Worm (Caenorhabditis elegans) whole organism, young adult: ENCODE measurements around the gene cdk-1.

Experiments
- B0035.1 ChIP-seq: sonication (generic microtip); optimal IDR thresholded peaks from 2 replicates; lab custom pipeline; 2016; ENCODE audit warnings: missing genetic modification characterization, mild to moderate bottlenecking, missing compliant biosample characterization, missing genotype, missing genetic modification reagents
- D2030.7 ChIP-seq: fragments of 200-800 bp; sonication (Bioruptor generic); IDR thresholded peaks from 2 replicates; pipeline ENCODE4 v1.3.6; 2022; ENCODE audit warnings: missing genetic modification reagents, missing genetic modification characterization, missing compliant biosample characterization
- F22D6.2 ChIP-seq: sonication (generic microtip); optimal IDR thresholded peaks from 2 replicates; lab custom pipeline; 2016; ENCODE audit warnings: mild to moderate bottlenecking, missing genetic modification characterization, missing compliant biosample characterization
- F33H1.4 ChIP-seq: fragments of 200-800 bp; sonication (Bioruptor generic); IDR thresholded peaks from 2 replicates; pipeline ENCODE4 v1.3.6; 2022; ENCODE audit warnings: missing genetic modification reagents, missing genetic modification characterization, missing compliant biosample characterization
- F37B4.10 ChIP-seq: fragments of 200-800 bp; sonication (Bioruptor generic); IDR thresholded peaks from 2 replicates; pipeline ENCODE4 v1.3.6; 2022; ENCODE audit warnings: missing genetic modification characterization, missing compliant biosample characterization
- F39B2.1 ChIP-seq: fragments of 200-800 bp; sonication (Bioruptor generic); IDR thresholded peaks from 2 replicates; pipeline ENCODE4 v1.3.6; 2022; ENCODE audit warnings: missing genetic modification reagents, missing genetic modification characterization, missing compliant biosample characterization
- F57A8.1 ChIP-seq: fragments of 200-800 bp; sonication (Bioruptor generic); optimal IDR thresholded peaks from 2 replicates; lab custom pipeline; 2018; ENCODE audit warnings: mild to moderate bottlenecking, missing genetic modification characterization, moderate library complexity, missing compliant biosample characterization
- F57C9.4 ChIP-seq: sonication (generic microtip); optimal IDR thresholded peaks from 2 replicates; lab custom pipeline; 2017; ENCODE audit warnings: mild to moderate bottlenecking, missing genetic modification characterization, missing compliant biosample characterization
- K12H6.12 ChIP-seq: fragments of 200-800 bp; sonication (Bioruptor generic); optimal IDR thresholded peaks from 2 replicates; lab custom pipeline; 2018; ENCODE audit warnings: mild to moderate bottlenecking, missing genetic modification characterization, missing compliant biosample characterization
- Y67H2A.10 ChIP-seq: fragments of 200-800 bp; sonication (Bioruptor generic); conservative IDR thresholded peaks from 2 replicates; pipeline ENCODE4 v1.3.6; 2022; ENCODE audit warnings: missing genetic modification reagents, missing genetic modification characterization, missing compliant biosample characterization
- Y95B8A.8 ChIP-seq: fragments of 200-800 bp; sonication (Bioruptor generic); IDR thresholded peaks from 2 replicates; pipeline ENCODE4 v1.3.6; 2022; ENCODE audit warnings: missing genetic modification reagents, missing genetic modification characterization, missing compliant biosample characterization
- ama-1 ChIP-seq, 3 experiments: fragments of 150-350 bp in 1 of 3; sonication (generic microtip) in 2 of 3; optimal IDR thresholded peaks; 2 replicates each; lab custom pipeline; 2014 to 2018; ENCODE audit warnings: missing biosample characterization in 2 of 3, missing genetic modification characterization in 2 of 3, missing genetic modification reagents in 2 of 3
- aptf-3 ChIP-seq: fragments of 200-800 bp; sonication (Bioruptor generic); IDR thresholded peaks from 2 replicates; pipeline ENCODE4 v1.3.6; 2022; ENCODE audit warnings: missing genetic modification characterization, missing compliant biosample characterization
- attf-6 ChIP-seq: fragments of 200-800 bp; sonication (Bioruptor generic); IDR thresholded peaks from 2 replicates; pipeline ENCODE4 v1.3.6; 2022; ENCODE audit warnings: missing genetic modification reagents, missing genetic modification characterization, missing compliant biosample characterization
- ccch-3 ChIP-seq: fragments of 200-800 bp; sonication (Bioruptor generic); optimal IDR thresholded peaks from 2 replicates; lab custom pipeline; 2018; ENCODE audit warnings: mild to moderate bottlenecking, missing genetic modification characterization, missing compliant biosample characterization
- cebp-1 ChIP-seq, 2 experiments: fragments of 200-800 bp in 1 of 2; sonication (Bioruptor generic) in 1 of 2; sonication (generic microtip) in 1 of 2; IDR thresholded peaks in 1 of 2; optimal IDR thresholded peaks in 1 of 2; 2 replicates each; pipeline versions ENCODE4 v1.3.6 to Lab custom; 2017 to 2022; ENCODE audit warnings: missing compliant biosample characterization in 2 of 2, missing genetic modification characterization in 2 of 2, mild to moderate bottlenecking in 1 of 2, missing genetic modification reagents in 1 of 2, moderate library complexity in 1 of 2
- ceh-91 ChIP-seq: fragments of 200-800 bp; sonication (Bioruptor generic); IDR thresholded peaks from 2 replicates; pipeline ENCODE4 v1.3.6; 2022; ENCODE audit warnings: missing genetic modification reagents, missing genetic modification characterization, missing compliant biosample characterization
- dpff-1 ChIP-seq: sonication (generic microtip); optimal IDR thresholded peaks from 2 replicates; lab custom pipeline; 2017; ENCODE audit warnings: mild to moderate bottlenecking, missing genetic modification characterization, missing compliant biosample characterization
- dpl-1 ChIP-seq: fragments of 150-350 bp; optimal IDR thresholded peaks from 2 replicates; lab custom pipeline; 2014; ENCODE audit warnings: missing biosample characterization, missing genetic modification reagents, missing genetic modification characterization
- efl-1 ChIP-seq: fragments of 150-350 bp; optimal IDR thresholded peaks from 2 replicates; lab custom pipeline; 2014; ENCODE audit warnings: missing biosample characterization, missing genetic modification reagents, missing genetic modification characterization
- hmg-20 ChIP-seq: fragments of 200-800 bp; sonication (Bioruptor generic); IDR thresholded peaks from 2 replicates; pipeline ENCODE4 v1.3.6; 2022; ENCODE audit warnings: missing genetic modification reagents, missing genetic modification characterization, missing compliant biosample characterization
- let-607 ChIP-seq, 2 experiments: fragments of 200-800 bp in 1 of 2; sonication (Bioruptor generic) in 1 of 2; sonication (generic microtip) in 1 of 2; optimal IDR thresholded peaks; 2 replicates each; lab custom pipeline; 2016 to 2018; ENCODE audit warnings: mild to moderate bottlenecking in 2 of 2, missing compliant biosample characterization in 2 of 2, missing genetic modification characterization in 2 of 2, moderate library complexity in 2 of 2, missing genotype in 1 of 2
- lin-35 ChIP-seq, 3 experiments: fragments of 150-350 bp in 2 of 3; sonication (generic microtip) in 1 of 3; optimal IDR thresholded peaks; 2 replicates each; lab custom pipeline; 2014 to 2018; ENCODE audit warnings: missing biosample characterization in 3 of 3, missing genetic modification characterization in 3 of 3, missing genetic modification reagents in 3 of 3
- lin-40 ChIP-seq: sonication (generic microtip); optimal IDR thresholded peaks from 2 replicates; lab custom pipeline; 2016; ENCODE audit warnings: missing genetic modification characterization, mild to moderate bottlenecking, missing compliant biosample characterization, missing genotype, missing genetic modification reagents
- lin-54 ChIP-seq: fragments of 200-800 bp; sonication (Bioruptor generic); optimal IDR thresholded peaks from 2 replicates; lab custom pipeline; 2018; ENCODE audit warnings: mild to moderate bottlenecking, missing genetic modification characterization, missing compliant biosample characterization
- madf-3 ChIP-seq: fragments of 200-800 bp; sonication (Bioruptor generic); IDR thresholded peaks from 2 replicates; pipeline ENCODE4 v1.3.6; 2022; ENCODE audit warnings: missing genetic modification reagents, missing genetic modification characterization, missing compliant biosample characterization
- madf-8 ChIP-seq: fragments of 200-800 bp; sonication (Bioruptor generic); conservative IDR thresholded peaks from 2 replicates; pipeline ENCODE4 v1.3.6; 2022; ENCODE audit warnings: missing genetic modification reagents, missing genetic modification characterization, missing compliant biosample characterization
- mcd-1 ChIP-seq: fragments of 200-800 bp; sonication (Bioruptor generic); IDR thresholded peaks from 2 replicates; pipeline ENCODE4 v1.3.6; 2022; ENCODE audit warnings: missing genetic modification reagents, missing genetic modification characterization, missing compliant biosample characterization
- nfyb-1 ChIP-seq: fragments of 200-800 bp; sonication (Bioruptor generic); IDR thresholded peaks from 2 replicates; pipeline ENCODE4 v1.3.6; 2022; ENCODE audit warnings: missing genetic modification reagents, missing genetic modification characterization, missing compliant biosample characterization
- nhr-179 ChIP-seq: sonication (generic microtip); optimal IDR thresholded peaks from 2 replicates; lab custom pipeline; 2016; ENCODE audit warnings: mild to moderate bottlenecking, missing genetic modification characterization, missing compliant biosample characterization
- nhr-80 ChIP-seq: sonication (generic microtip); optimal IDR thresholded peaks from 2 replicates; lab custom pipeline; 2016; ENCODE audit warnings: missing genetic modification characterization, missing compliant biosample characterization
- rcor-1 ChIP-seq: fragments of 200-800 bp; sonication (Bioruptor generic); IDR thresholded peaks from 2 replicates; pipeline ENCODE4 v1.3.6; 2022; ENCODE audit warnings: missing genetic modification reagents, missing genetic modification characterization, missing compliant biosample characterization
- rpc-1 ChIP-seq, 2 experiments: fragments of 150-350 bp in 1 of 2; sonication (generic microtip) in 1 of 2; optimal IDR thresholded peaks; 2 replicates each; lab custom pipeline; 2014 to 2018; ENCODE audit warnings: missing biosample characterization in 1 of 2, missing genetic modification characterization in 1 of 2, missing genetic modification reagents in 1 of 2, missing genotype in 1 of 2
- sdz-38 ChIP-seq: sonication (generic microtip); optimal IDR thresholded peaks from 2 replicates; lab custom pipeline; 2016; ENCODE audit warnings: missing genotype, missing genetic modification characterization, missing compliant biosample characterization
- sea-2 ChIP-seq: fragments of 200-800 bp; sonication (Bioruptor generic); IDR thresholded peaks from 2 replicates; pipeline ENCODE4 v1.3.6; 2022; ENCODE audit warnings: missing genetic modification characterization, missing compliant biosample characterization
- snpc-1.1 ChIP-seq: sonication (generic microtip); optimal IDR thresholded peaks from 2 replicates; lab custom pipeline; 2017; ENCODE audit warnings: missing genetic modification characterization, mild to moderate bottlenecking, missing compliant biosample characterization, antibody characterized with exemption, moderate library complexity, missing genotype, missing genetic modification reagents; ENCODE audit not compliant: insufficient read depth
- snpc-4 ChIP-seq, 5 experiments: fragments of 150-350 bp in 1 of 5; sonication (generic microtip) in 4 of 5; optimal IDR thresholded peaks; 2 replicates each; lab custom pipeline; 2014 to 2018; ENCODE audit warnings: missing genetic modification characterization in 5 of 5, missing biosample characterization in 3 of 5, antibody characterized with exemption in 2 of 5, mild to moderate bottlenecking in 2 of 5, missing compliant biosample characterization in 2 of 5, missing genotype in 2 of 5, moderate library complexity in 2 of 5, missing genetic modification reagents in 1 of 5
- tbx-9 ChIP-seq: sonication (generic microtip); optimal IDR thresholded peaks from 2 replicates; lab custom pipeline; 2016; ENCODE audit warnings: borderline replicate concordance, missing genetic modification characterization, inconsistent platforms, missing compliant biosample characterization
- tlf-1 ChIP-seq: fragments of 200-800 bp; sonication (Bioruptor generic); optimal IDR thresholded peaks from 2 replicates; lab custom pipeline; 2018; ENCODE audit warnings: mild to moderate bottlenecking, missing genetic modification characterization, missing compliant biosample characterization
- xnd-1 ChIP-seq: sonication (generic microtip); optimal IDR thresholded peaks from 2 replicates; lab custom pipeline; 2016; ENCODE audit warnings: missing genotype, missing genetic modification reagents, missing genetic modification characterization, missing compliant biosample characterization
- zfh-2 ChIP-seq: fragments of 200-800 bp; sonication (Bioruptor generic); conservative IDR thresholded peaks from 2 replicates; pipeline ENCODE4 v1.3.6; 2022; ENCODE audit warnings: missing genetic modification reagents, missing genetic modification characterization, missing compliant biosample characterization
- ztf-22 ChIP-seq: fragments of 200-800 bp; sonication (Bioruptor generic); optimal IDR thresholded peaks from 2 replicates; lab custom pipeline; 2018; ENCODE audit warnings: mild to moderate bottlenecking, missing genetic modification characterization, moderate library complexity, missing compliant biosample characterization

cdk-1 gene

ce11 chrIII:9747133-9747532 lies at the start of gene cdk-1, which contains the start of gene iff-1:
Gene cdk-1 (plus strand): TSS chrIII:9747472.
Gene iff-1 (minus strand): TSS chrIII:9747193.
- no peak for TF ChIP-seq madf-8 (GFP tag; lab: Robert Waterston, UW)
- TF ChIP-seq tlf-1 (GFP tag; lab: Kevin White, UChicago) = no peak
- no peak for TF ChIP-seq tbx-9 (tag; lab: Kevin White, UChicago)
- TF ChIP-seq cebp-1 (GFP tag; IDR thresholded peaks at IDR 0.05; lab: Robert Waterston, UW) = no peak
- peak; percentile 53 for TF ChIP-seq cebp-1 (tag; optimal IDR thresholded peaks at IDR 0.05; lab: Kevin White, UChicago)
- no peak for TF ChIP-seq sdz-38
- no peak for TF ChIP-seq snpc-4 (GFP tag; optimal IDR thresholded peaks at IDR 0.05; lab: Kevin White, UChicago)
- TF ChIP-seq snpc-4 (tag; optimal IDR thresholded peaks at IDR 0.05; lab: Kevin White, UChicago) = no peak
- peak in 1 of 3 experiments; percentile 8 for TF ChIP-seq lin-35 (GFP tag; optimal IDR thresholded peaks at IDR 0.05; lab: Kevin White, UChicago)
- TF ChIP-seq Y95B8A.8 (GFP tag; lab: Robert Waterston, UW) = no peak
- TF ChIP-seq let-607 (tag; optimal IDR thresholded peaks at IDR 0.05; lab: Kevin White, UChicago) = no peak
- TF ChIP-seq sea-2 (GFP tag; lab: Robert Waterston, UW) = no peak
- no peak for TF ChIP-seq snpc-1.1
- 0 out of 2 replicates have a peak, but pooled peaks have one; percentile 24 for TF ChIP-seq rcor-1 (GFP tag; lab: Robert Waterston, UW)
- TF ChIP-seq B0035.1 (tag; lab: Kevin White, UChicago) = no peak
- TF ChIP-seq aptf-3 (GFP tag; lab: Robert Waterston, UW) = no peak
- TF ChIP-seq ama-1 (optimal IDR thresholded peaks at IDR 0.05; lab: Kevin White, UChicago) = no peak
- no peak for TF ChIP-seq ama-1 (GFP tag; optimal IDR thresholded peaks at IDR 0.05; lab: Kevin White, UChicago)
- peak; percentile 2 for TF ChIP-seq lin-54 (GFP tag; lab: Kevin White, UChicago)
- no peak for TF ChIP-seq F57A8.1 (GFP tag; lab: Kevin White, UChicago)
- peak; percentile 24 for TF ChIP-seq efl-1 (GFP tag; lab: Kevin White, UChicago)
- no peak for TF ChIP-seq hmg-20
- TF ChIP-seq dpff-1 (tag; lab: Kevin White, UChicago) = no peak
- TF ChIP-seq dpl-1 = peak; percentile 11
- TF ChIP-seq madf-3 = no peak
- no peak for TF ChIP-seq D2030.7
- no peak for TF ChIP-seq lin-40 (tag; lab: Kevin White, UChicago)
- no peak for TF ChIP-seq ccch-3 (GFP tag; lab: Kevin White, UChicago)
- TF ChIP-seq F39B2.1 (GFP tag; lab: Robert Waterston, UW) = no peak
- no peak for TF ChIP-seq rpc-1 (optimal IDR thresholded peaks at IDR 0.05; lab: Kevin White, UChicago)
- TF ChIP-seq rpc-1 (tag; optimal IDR thresholded peaks at IDR 0.05; lab: Kevin White, UChicago) = no peak
- TF ChIP-seq F33H1.4 = peak; percentile 44
- TF ChIP-seq F57C9.4 (tag; lab: Kevin White, UChicago) = no peak

- TF ChIP-seq Y67H2A.10 (GFP tag; lab: Robert Waterston, UW) (no peak), ztf-22 (GFP tag; lab: Kevin White, UChicago) (no peak)
Measured at ce11 chrIII:9697886-9698285, 49.4 kb upstream of the cdk-1 start.

- TF ChIP-seq F22D6.2 (no peak), mcd-1 (no peak), xnd-1 (tag; lab: Kevin White, UChicago) (no peak), nhr-80 (peak; percentile 32), madf-8 (GFP tag; lab: Robert Waterston, UW) (no peak), nhr-179 (tag; lab: Kevin White, UChicago) (no peak), ceh-91 (GFP tag; lab: Robert Waterston, UW) (no peak), F37B4.10 (GFP tag; lab: Robert Waterston, UW) (no peak), K12H6.12 (tag; lab: Kevin White, UChicago) (peak; percentile 2), rpc-1 (optimal IDR thresholded peaks at IDR 0.05; lab: Kevin White, UChicago) (no peak), rpc-1 (tag; optimal IDR thresholded peaks at IDR 0.05; lab: Kevin White, UChicago) (no peak), attf-6 (GFP tag; lab: Robert Waterston, UW) (no peak), hmg-20 (no peak), zfh-2 (0 out of 2 replicates have a peak, but pooled peaks have one; percentile 27), ama-1 (optimal IDR thresholded peaks at IDR 0.05; lab: Kevin White, UChicago) (no peak), ama-1 (GFP tag; optimal IDR thresholded peaks at IDR 0.05; lab: Kevin White, UChicago) (no peak), nfyb-1 (GFP tag; lab: Robert Waterston, UW) (no peak)
Measured at ce11 chrIII:9698635-9699396, 48.5 kb upstream of the cdk-1 start.
